Fruit fly (Drosophila melanogaster): ENCODE measurements around the gene PGRP-SB1.

Gene PGRP-SB1

dm6 chr3L:16733246-16733645 lies 5.5 kb upstream of the PGRP-SB1 start, which contains the start of gene CG9701:
Gene CG9701, plus strand, starts transcription at chr3L:16733546.
- no peak for TF ChIP-seq CG8301 (tag; optimal IDR thresholded peaks at IDR 0.05)
- TF ChIP-seq rn (GFP tag; IDR thresholded peaks at IDR 0.05): no peak
- TF ChIP-seq CG13204 (GFP tag; optimal IDR thresholded peaks at IDR 0.05): no peak
- TF ChIP-seq CG4496 (GFP tag; IDR thresholded peaks at IDR 0.05): no peak
- TF ChIP-seq CG8159 (tag; optimal IDR thresholded peaks at IDR 0.05): no peak
- TF ChIP-seq Pif1A (GFP tag; optimal IDR thresholded peaks at IDR 0.05): no peak
- no peak for TF ChIP-seq gl (tag; optimal IDR thresholded peaks at IDR 0.05)
- no peak for TF ChIP-seq D1 (tag; optimal IDR thresholded peaks at IDR 0.05)
- TF ChIP-seq CG34367 (tag; optimal IDR thresholded peaks at IDR 0.05): no peak
- TF ChIP-seq CG14655 (GFP tag; optimal IDR thresholded peaks at IDR 0.05): no peak
- no peak for TF ChIP-seq EcR (GFP tag; optimal IDR thresholded peaks at IDR 0.05)
- no peak for TF ChIP-seq CG32121 (GFP tag; IDR thresholded peaks at IDR 0.05)
- TF ChIP-seq CG12605 (GFP tag; IDR thresholded peaks at IDR 0.05): no peak
- TF ChIP-seq CG10348 (GFP tag; IDR thresholded peaks at IDR 0.05): no peak
- no peak for TF ChIP-seq fd96Ca (GFP tag; IDR thresholded peaks at IDR 0.05)
- TF ChIP-seq CG17806 (tag; optimal IDR thresholded peaks at IDR 0.05): no peak

dm6 chr3L:16730645-16731044 lies 2.9 kb upstream of the PGRP-SB1 start, which contains the start of gene Dbp73D:
Gene Dbp73D, minus strand, starts transcription at chr3L:16730818.
- TF ChIP-seq CG13204 (GFP tag; optimal IDR thresholded peaks at IDR 0.05) (no peak), CG12605 (GFP tag; IDR thresholded peaks at IDR 0.05) (no peak), CG8301 (tag; optimal IDR thresholded peaks at IDR 0.05) (no peak)

- TF ChIP-seq CG9948 (tag; optimal IDR thresholded peaks at IDR 0.05) (no peak), Pif1A (GFP tag; optimal IDR thresholded peaks at IDR 0.05) (no peak), Snoo (tag; optimal IDR thresholded peaks at IDR 0.05) (no peak), Ets98B (GFP tag; IDR thresholded peaks at IDR 0.05) (no peak), EcR (GFP tag; optimal IDR thresholded peaks at IDR 0.05) (no peak), CG14655 (GFP tag; optimal IDR thresholded peaks at IDR 0.05) (no peak), CG4496 (GFP tag; IDR thresholded peaks at IDR 0.05) (no peak), CG8159 (tag; optimal IDR thresholded peaks at IDR 0.05) (no peak), CG32121 (GFP tag; IDR thresholded peaks at IDR 0.05) (no peak), CG15710 (tag; optimal IDR thresholded peaks at IDR 0.05) (no peak), CG12605 (GFP tag; IDR thresholded peaks at IDR 0.05) (no peak), CG10348 (GFP tag; IDR thresholded peaks at IDR 0.05) (no peak), D1 (tag; optimal IDR thresholded peaks at IDR 0.05) (no peak), rn (GFP tag; IDR thresholded peaks at IDR 0.05) (no peak), CG17806 (tag; optimal IDR thresholded peaks at IDR 0.05) (no peak), CG8301 (tag; optimal IDR thresholded peaks at IDR 0.05) (no peak)
Measured at dm6 chr3L:16726069-16726591, 1.7 kb downstream of the PGRP-SB1 start, which contains the start of the genes CG13026 and PGRP-SB2. Gene CG13026, minus strand, starts transcription at chr3L:16726169. Gene PGRP-SB2, plus strand, starts transcription at chr3L:16726541.

- TF ChIP-seq D1 (tag; optimal IDR thresholded peaks at IDR 0.05) (no peak), fd96Ca (GFP tag; IDR thresholded peaks at IDR 0.05) (no peak), CG32121 (GFP tag; IDR thresholded peaks at IDR 0.05) (no peak), rn (GFP tag; IDR thresholded peaks at IDR 0.05) (no peak), CG13204 (GFP tag; optimal IDR thresholded peaks at IDR 0.05) (no peak), CG14655 (GFP tag; optimal IDR thresholded peaks at IDR 0.05) (no peak), Pif1A (GFP tag; optimal IDR thresholded peaks at IDR 0.05) (no peak), EcR (GFP tag; optimal IDR thresholded peaks at IDR 0.05) (no peak), gl (tag; optimal IDR thresholded peaks at IDR 0.05) (no peak), CG12605 (GFP tag; IDR thresholded peaks at IDR 0.05) (no peak), Ets98B (GFP tag; IDR thresholded peaks at IDR 0.05) (no peak), Snoo (tag; optimal IDR thresholded peaks at IDR 0.05) (no peak), CG4496 (GFP tag; IDR thresholded peaks at IDR 0.05) (no peak), Pif1B (GFP tag; optimal IDR thresholded peaks at IDR 0.05) (no peak), CG34367 (tag; optimal IDR thresholded peaks at IDR 0.05) (no peak), CG10348 (GFP tag; IDR thresholded peaks at IDR 0.05) (no peak), CG17806 (tag; optimal IDR thresholded peaks at IDR 0.05) (no peak), CG9948 (tag; optimal IDR thresholded peaks at IDR 0.05) (no peak)
Measured at dm6 chr3L:16724561-16724960, 3.2 kb downstream of the PGRP-SB1 start, which contains the start of gene CG13031. Gene CG13031, plus strand, starts transcription at chr3L:16724861.

- TF ChIP-seq Ets98B (GFP tag; IDR thresholded peaks at IDR 0.05) (peak; percentile 22; the same call in 1 of the 2 replicates), gl (tag; optimal IDR thresholded peaks at IDR 0.05) (no peak), CG4496 (GFP tag; IDR thresholded peaks at IDR 0.05) (0 out of 3 replicates have a peak, but pooled peaks have one; percentile 37), CG8301 (tag; optimal IDR thresholded peaks at IDR 0.05) (no peak), CG14655 (GFP tag; optimal IDR thresholded peaks at IDR 0.05) (no peak)
Measured at dm6 chr3L:16714193-16714538, 13.6 kb downstream of the PGRP-SB1 start.

dm6 chr3L:16713446-16714192 lies 14.2 kb downstream of the PGRP-SB1 start:
- TF ChIP-seq CG9948 (tag; optimal IDR thresholded peaks at IDR 0.05): no peak
- no peak for TF ChIP-seq CG8301 (tag; optimal IDR thresholded peaks at IDR 0.05)
- TF ChIP-seq CG14655 (GFP tag; optimal IDR thresholded peaks at IDR 0.05): no peak
- no peak for TF ChIP-seq EcR (GFP tag; optimal IDR thresholded peaks at IDR 0.05)
- no peak for TF ChIP-seq rn (GFP tag; IDR thresholded peaks at IDR 0.05)
- no peak for TF ChIP-seq CG4496 (GFP tag; IDR thresholded peaks at IDR 0.05)
- TF ChIP-seq CG34367 (tag; optimal IDR thresholded peaks at IDR 0.05): no peak
- no peak for TF ChIP-seq Pif1B (GFP tag; optimal IDR thresholded peaks at IDR 0.05)
- TF ChIP-seq gl (tag; optimal IDR thresholded peaks at IDR 0.05): no peak
- no peak for TF ChIP-seq CG32121 (GFP tag; IDR thresholded peaks at IDR 0.05)
- TF ChIP-seq CG10348 (GFP tag; IDR thresholded peaks at IDR 0.05): no peak
- no peak for TF ChIP-seq CG17806 (tag; optimal IDR thresholded peaks at IDR 0.05)
- no peak for TF ChIP-seq D1 (tag; optimal IDR thresholded peaks at IDR 0.05)
- no peak for TF ChIP-seq CG8159 (tag; optimal IDR thresholded peaks at IDR 0.05)
- no peak for TF ChIP-seq Pif1A (GFP tag; optimal IDR thresholded peaks at IDR 0.05)
- no peak for TF ChIP-seq Ets98B (GFP tag; IDR thresholded peaks at IDR 0.05)
- no peak for TF ChIP-seq CG13204 (GFP tag; optimal IDR thresholded peaks at IDR 0.05)
- no peak for TF ChIP-seq CG12605 (GFP tag; IDR thresholded peaks at IDR 0.05)
- TF ChIP-seq fd96Ca (GFP tag; IDR thresholded peaks at IDR 0.05): no peak
